Worm (Caenorhabditis elegans): Measurements from ENCODE around the gene Y57G11B.2.

Y57G11B.2 gene

DNA sequence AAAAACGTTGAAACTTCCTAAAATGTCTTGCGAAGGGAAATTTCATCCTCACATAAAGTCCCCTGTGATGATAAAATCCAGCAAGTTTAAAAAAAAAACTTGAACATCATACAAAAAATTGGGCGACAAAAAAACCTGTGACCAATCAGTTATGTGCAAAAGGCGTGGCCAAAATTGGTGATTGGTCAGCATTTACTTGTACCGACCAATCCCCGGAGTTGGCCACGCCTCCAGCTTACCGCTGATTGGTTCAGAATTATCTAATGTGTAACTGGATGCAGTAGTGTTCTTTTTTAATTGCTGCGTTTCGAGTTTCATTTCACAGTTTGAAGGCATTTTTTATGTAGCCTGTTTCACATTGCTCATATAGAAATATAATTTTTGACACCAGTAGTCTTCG, 7.9 kb downstream of the Y57G11B.2 start:
- TF ChIP-seq F37B4.10 (GFP tag; IDR thresholded peaks at IDR 0.05) (no peak), sea-2 (GFP tag; IDR thresholded peaks at IDR 0.05) (no peak), F52B5.7 (tag; optimal IDR thresholded peaks at IDR 0.05) (no peak), F22D6.2 (tag; optimal IDR thresholded peaks at IDR 0.05) (no peak), somi-1 (GFP tag; optimal IDR thresholded peaks at IDR 0.05) (no peak), aptf-3 (GFP tag; IDR thresholded peaks at IDR 0.05) (no peak), C17E4.6 (GFP tag; IDR thresholded peaks at IDR 0.05) (no peak), ztf-25 (GFP tag; IDR thresholded peaks at IDR 0.05) (no peak), snpc-1.3 (tag; optimal IDR thresholded peaks at IDR 0.05; ENCODE audit: insufficient read depth) (no peak), hmg-1.2 (GFP tag; IDR thresholded peaks at IDR 0.05) (no peak)

DNA sequence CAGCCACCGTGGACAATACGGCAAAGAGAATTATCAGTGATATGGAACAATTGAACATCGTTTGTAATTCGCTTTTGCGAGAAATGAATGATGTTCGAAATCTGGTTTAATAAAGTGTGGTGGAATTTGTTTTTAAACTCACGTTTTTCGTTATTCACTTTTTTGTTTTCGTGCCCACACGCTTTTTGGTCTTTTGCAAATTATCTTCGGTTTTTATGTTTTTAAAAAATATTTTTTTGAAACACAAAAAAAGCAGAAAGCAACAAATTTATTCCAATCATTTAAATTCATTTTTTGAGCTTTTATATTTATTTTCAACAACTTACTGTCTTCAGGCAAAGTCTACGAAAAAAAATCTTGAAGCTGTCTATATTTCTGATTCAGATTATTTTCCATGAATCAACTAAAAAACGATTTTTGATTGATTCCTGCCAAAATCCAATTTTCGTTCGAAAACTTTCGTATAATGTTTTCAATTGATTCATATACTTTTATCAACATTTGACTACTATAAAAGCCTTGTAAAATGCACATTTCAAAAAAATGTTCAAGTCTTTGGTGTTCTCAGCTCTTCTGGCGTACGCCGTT, 9.2 kb downstream of the Y57G11B.2 start, which contains the start of the genes Y57G11B.3 and Y57G11B.5:
Gene Y57G11B.3, minus strand, starts transcription at position 101 of the 588 bp plus-strand sequence.
Gene Y57G11B.5, plus strand, starts transcription at position 538 of the 588 bp plus-strand sequence.
- TF ChIP-seq T07F8.4 (tag; optimal IDR thresholded peaks at IDR 0.05) (no peak), lin-54 (GFP tag; optimal IDR thresholded peaks at IDR 0.05) (no peak), snpc-3.4 (tag; optimal IDR thresholded peaks at IDR 0.05) (no peak)

DNA sequence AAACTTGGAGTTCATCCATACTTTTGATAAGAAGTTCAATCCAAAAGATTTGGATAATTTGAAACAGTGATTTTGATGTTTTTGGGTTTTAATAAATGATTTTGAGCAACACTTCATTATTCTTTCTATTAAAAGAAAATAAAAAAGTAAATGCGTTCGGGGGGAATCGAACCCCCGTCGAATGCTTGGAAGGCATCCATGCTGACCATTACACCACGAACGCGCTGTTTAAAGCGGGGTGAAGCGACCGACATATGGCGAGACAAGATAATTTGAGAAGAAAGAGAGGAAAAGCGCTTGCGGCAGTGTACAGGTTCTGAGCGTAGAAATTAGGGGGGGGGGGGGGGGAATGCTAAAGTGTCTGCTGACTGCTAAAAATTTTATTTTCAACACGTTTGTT, 11.3 kb downstream of the Y57G11B.2 start:
- TF ChIP-seq lir-1 (GFP tag; conservative IDR thresholded peaks at IDR 0.05) (no peak), nfyb-1 (GFP tag; IDR thresholded peaks at IDR 0.05) (peak; percentile 77; the same call in 1 of the 2 replicates), ekl-4 (GFP tag; IDR thresholded peaks at IDR 0.05) (no peak), hsf-1 (GFP tag; IDR thresholded peaks at IDR 0.05) (no peak), ztf-28 (GFP tag; IDR thresholded peaks at IDR 0.05) (no peak), tbp1 (GFP tag; optimal IDR thresholded peaks at IDR 0.05) (peak; percentile 96), madf-3 (GFP tag; IDR thresholded peaks at IDR 0.05) (no peak), F57C9.4 (tag; optimal IDR thresholded peaks at IDR 0.05) (no peak), ets-4 (GFP tag; optimal IDR thresholded peaks at IDR 0.05) (no peak), cebp-2 (GFP tag; IDR thresholded peaks at IDR 0.05) (0 out of 2 replicates have a peak, but pooled peaks have one; percentile 64), bed-1 (GFP tag; IDR thresholded peaks at IDR 0.05) (no peak), nfya-2 (GFP tag; IDR thresholded peaks at IDR 0.05) (no peak), mes-4 (tag; optimal IDR thresholded peaks at IDR 0.05) (no peak), dox-1 (GFP tag; IDR thresholded peaks at IDR 0.05) (no peak), madf-6 (GFP tag; IDR thresholded peaks at IDR 0.05) (no peak), nhr-90 (tag; optimal IDR thresholded peaks at IDR 0.05) (peak; percentile 29), ceh-79 (tag; optimal IDR thresholded peaks at IDR 0.05) (no peak), ztf-26 (tag; optimal IDR thresholded peaks at IDR 0.05) (no peak), mcd-1 (GFP tag; IDR thresholded peaks at IDR 0.05) (no peak), ztf-22 (GFP tag; optimal IDR thresholded peaks at IDR 0.05) (no peak), ceh-40 (GFP tag; IDR thresholded peaks at IDR 0.05) (no peak), F23B12.7 (tag; optimal IDR thresholded peaks at IDR 0.05; ENCODE audit: insufficient read depth) (peak; percentile 89), nhr-80 (tag; optimal IDR thresholded peaks at IDR 0.05) (no peak), sdz-38 (tag; optimal IDR thresholded peaks at IDR 0.05) (no peak), ztf-3 (GFP tag; optimal IDR thresholded peaks at IDR 0.05) (no peak), akir-1 (GFP tag; optimal IDR thresholded peaks at IDR 0.05) (no peak), hrde-1 (tag; optimal IDR thresholded peaks at IDR 0.05; ENCODE audit: borderline replicate concordance) (no peak), rec-8 (tag; optimal IDR thresholded peaks at IDR 0.05) (peak in 1 of 2 experiments; percentile 48), B0019.2 (GFP tag; conservative IDR thresholded peaks at IDR 0.05) (0 out of 2 replicates have a peak, but pooled peaks have one; percentile 12), sea-2 (GFP tag; IDR thresholded peaks at IDR 0.05) (no peak), B0261.1 (tag; optimal IDR thresholded peaks at IDR 0.05) (peak; percentile 78), cebp-1 (GFP tag; IDR thresholded peaks at IDR 0.05) (no peak), cebp-1 (tag; optimal IDR thresholded peaks at IDR 0.05) (no peak), ztf-25 (GFP tag; IDR thresholded peaks at IDR 0.05) (0 out of 2 replicates have a peak, but pooled peaks have one; percentile 69), aptf-3 (GFP tag; IDR thresholded peaks at IDR 0.05) (no peak)

All from whole organism, young adult.